Fruit fly (Drosophila melanogaster) whole organism: ENCODE measurements around the gene CG31253.

Experiments
- CG8478 ChIP-seq: fragments of >200 bp; optimal IDR thresholded peaks from 2 replicates; lab custom pipeline; 2018; ENCODE audit warnings: inconsistent platforms
- Dll ChIP-seq: fragments of >200 bp; optimal IDR thresholded peaks from 2 replicates; lab custom pipeline; 2017
- EcR ChIP-seq, 2 experiments: fragments of >200 bp; optimal IDR thresholded peaks; 2 replicates each; lab custom pipeline; 2017; ENCODE audit warnings: missing biosample characterization in 2 of 2, missing genetic modification characterization in 2 of 2, missing genetic modification reagents in 2 of 2
- pan ChIP-seq: fragments of >200 bp; optimal IDR thresholded peaks from 2 replicates; lab custom pipeline; 2017
- psq ChIP-seq: fragments of >200 bp; optimal IDR thresholded peaks from 2 replicates; lab custom pipeline; 2017
- usp ChIP-seq: fragments of >200 bp; optimal IDR thresholded peaks from 2 replicates; lab custom pipeline; 2017; ENCODE audit warnings: missing biosample characterization, missing genetic modification characterization, mixed read lengths

dm6 chr3R:27990651-27991050 lies 30.3 kb upstream of the CG31253 start, which contains the start of gene CG4815:
- TF ChIP-seq CG8478 (lab: Kevin White, UChicago) (no peak), EcR (GFP tag; optimal IDR thresholded peaks at IDR 0.05; lab: Kevin White, UChicago) (no peak), Dll (lab: Kevin White, UChicago) (no peak), psq (lab: Kevin White, UChicago) (no peak), usp (GFP tag; lab: Kevin White, UChicago) (no peak), pan (lab: Kevin White, UChicago) (no peak)
